Worm (Caenorhabditis elegans) whole organism, early embryonic: ENCODE results near the gene sfxn-1.3.

Experiments
- F13C5.2 ChIP-seq: sonication (generic microtip); optimal IDR thresholded peaks from 2 replicates; lab custom pipeline; 2017; ENCODE audit warnings: mild to moderate bottlenecking, missing genetic modification characterization, inconsistent platforms, missing compliant biosample characterization
- aly-1 ChIP-seq: sonication (generic microtip); optimal IDR thresholded peaks from 2 replicates; lab custom pipeline; 2016; ENCODE audit warnings: missing genetic modification characterization, missing compliant biosample characterization
- ama-1 ChIP-seq: fragments of 150-350 bp; optimal IDR thresholded peaks from 2 replicates; lab custom pipeline; 2014
- ets-7 ChIP-seq: sonication (generic microtip); optimal IDR thresholded peaks from 2 replicates; lab custom pipeline; 2016; ENCODE audit warnings: missing genotype, missing genetic modification characterization, missing compliant biosample characterization
- flt-1 ChIP-seq: fragments of 200-800 bp; sonication (Bioruptor generic); IDR thresholded peaks from 2 replicates; pipeline ENCODE4 v1.3.6; 2022; ENCODE audit warnings: missing genetic modification characterization, missing compliant biosample characterization
- hmbx-1 ChIP-seq: sonication (generic microtip); optimal IDR thresholded peaks from 2 replicates; lab custom pipeline; 2016; ENCODE audit warnings: mild to moderate bottlenecking, missing genetic modification characterization, missing compliant biosample characterization
- hnd-1 ChIP-seq: sonication (generic microtip); optimal IDR thresholded peaks from 2 replicates; lab custom pipeline; 2016; ENCODE audit warnings: missing genetic modification characterization, missing compliant biosample characterization
- pes-1 ChIP-seq: fragments of 200-800 bp; sonication (Bioruptor generic); IDR thresholded peaks from 2 replicates; pipeline ENCODE4 v1.3.6; 2022; ENCODE audit warnings: missing genetic modification reagents, missing genetic modification characterization, missing compliant biosample characterization
- scrt-1 ChIP-seq: fragments of 200-800 bp; sonication (Bioruptor generic); IDR thresholded peaks from 2 replicates; pipeline ENCODE4 v1.3.6; 2022; ENCODE audit warnings: missing genetic modification characterization, missing compliant biosample characterization

- TF ChIP-seq scrt-1 (GFP tag; lab: Robert Waterston, UW) (no peak), hmbx-1 (tag; lab: Kevin White, UChicago) (no peak), ets-7 (tag; lab: Kevin White, UChicago) (no peak), ama-1 (lab: Kevin White, UChicago) (no peak), flt-1 (GFP tag; lab: Robert Waterston, UW) (no peak), F13C5.2 (no peak), aly-1 (tag; lab: Kevin White, UChicago) (no peak), pes-1 (GFP tag; lab: Robert Waterston, UW) (no peak), hnd-1 (tag; lab: Kevin White, UChicago) (no peak)
These were observed 24.4 kb upstream of the sfxn-1.3 start, which contains the start of gene nhr-53 for ce11 chrV:15702263-15702662.
